Worm (Caenorhabditis elegans) whole organism, mixed stage, embryonic: ENCODE measurements around the gene C53A5.9.

Source experiments
- M03D4.4 ChIP-seq: sonication (generic microtip); optimal IDR thresholded peaks from 2 replicates; lab custom pipeline; 2017; ENCODE audit warnings: mild to moderate bottlenecking, missing genetic modification characterization, missing compliant biosample characterization
- blmp-1 ChIP-seq: fragments of 150-350 bp; optimal IDR thresholded peaks from 2 replicates; lab custom pipeline; 2014; ENCODE audit warnings: missing biosample characterization, missing genetic modification characterization
- ceh-39 ChIP-seq: fragments of 150-350 bp; optimal IDR thresholded peaks from 2 replicates; lab custom pipeline; 2014; ENCODE audit warnings: missing biosample characterization, missing genetic modification characterization
- ceh-43 ChIP-seq: fragments of 200-800 bp; sonication (Bioruptor generic); optimal IDR thresholded peaks from 2 replicates; lab custom pipeline; 2018; ENCODE audit warnings: mild to moderate bottlenecking, missing genetic modification characterization, moderate library complexity, missing compliant biosample characterization
- ceh-83 ChIP-seq: fragments of 200-800 bp; sonication (Bioruptor generic); optimal IDR thresholded peaks from 2 replicates; lab custom pipeline; 2018; ENCODE audit warnings: mild to moderate bottlenecking, missing genetic modification characterization, missing compliant biosample characterization
- cnd-1 ChIP-seq: fragments of 200-800 bp; sonication (Bioruptor generic); optimal IDR thresholded peaks from 2 replicates; lab custom pipeline; 2018; ENCODE audit warnings: mild to moderate bottlenecking, missing genetic modification characterization, missing compliant biosample characterization
- drap-1 ChIP-seq: fragments of 200-800 bp; sonication (Bioruptor generic); optimal IDR thresholded peaks from 3 replicates; lab custom pipeline; 2018; ENCODE audit warnings: mild to moderate bottlenecking, missing genetic modification characterization, missing compliant biosample characterization
- elt-1 ChIP-seq: sonication (generic microtip); optimal IDR thresholded peaks from 2 replicates; lab custom pipeline; 2017; ENCODE audit warnings: missing genetic modification characterization, mild to moderate bottlenecking, missing compliant biosample characterization, antibody characterized with exemption, moderate library complexity, borderline replicate concordance; ENCODE audit not compliant: insufficient read depth
- flh-1 ChIP-seq: fragments of 200-800 bp; sonication (Bioruptor generic); optimal IDR thresholded peaks from 2 replicates; lab custom pipeline; 2018; ENCODE audit warnings: mild to moderate bottlenecking, missing genetic modification characterization, moderate library complexity, missing compliant biosample characterization
- ham-2 ChIP-seq: fragments of 200-800 bp; sonication (Bioruptor generic); optimal IDR thresholded peaks from 2 replicates; lab custom pipeline; 2018; ENCODE audit warnings: mild to moderate bottlenecking, missing genetic modification characterization, missing compliant biosample characterization
- hlh-1 ChIP-seq: fragments of 150-350 bp; optimal IDR thresholded peaks from 2 replicates; lab custom pipeline; 2014; ENCODE audit warnings: missing biosample characterization, missing genetic modification reagents, missing genetic modification characterization
- lin-13 ChIP-seq: fragments of 150-350 bp; optimal IDR thresholded peaks from 2 replicates; lab custom pipeline; 2014; ENCODE audit warnings: missing biosample characterization, missing genetic modification characterization
- lsy-2 ChIP-seq: fragments of 150-350 bp; optimal IDR thresholded peaks from 2 replicates; lab custom pipeline; 2014; ENCODE audit warnings: missing biosample characterization, missing genetic modification characterization
- mab-5 ChIP-seq: fragments of 150-350 bp; optimal IDR thresholded peaks from 2 replicates; lab custom pipeline; 2014; ENCODE audit warnings: missing biosample characterization, missing genetic modification characterization
- mep-1 ChIP-seq: fragments of 150-350 bp; optimal IDR thresholded peaks from 2 replicates; lab custom pipeline; 2017; ENCODE audit warnings: missing biosample characterization, missing genetic modification reagents, missing genetic modification characterization, inconsistent platforms
- mls-2 ChIP-seq: sonication (generic microtip); optimal IDR thresholded peaks from 2 replicates; lab custom pipeline; 2016; ENCODE audit warnings: mild to moderate bottlenecking, missing genetic modification characterization, moderate library complexity, missing compliant biosample characterization
- nhr-12 ChIP-seq: fragments of 150-350 bp; optimal IDR thresholded peaks from 2 replicates; lab custom pipeline; 2014; ENCODE audit warnings: missing biosample characterization, missing genetic modification characterization
- nhr-2 ChIP-seq: fragments of 150-350 bp; optimal IDR thresholded peaks from 2 replicates; lab custom pipeline; 2014; ENCODE audit warnings: missing biosample characterization, missing genetic modification characterization
- nhr-237 ChIP-seq: fragments of 150-350 bp; optimal IDR thresholded peaks from 2 replicates; lab custom pipeline; 2014; ENCODE audit warnings: missing biosample characterization, missing genetic modification characterization
- nhr-28 ChIP-seq: fragments of 150-350 bp; optimal IDR thresholded peaks from 2 replicates; lab custom pipeline; 2014; ENCODE audit warnings: missing biosample characterization, missing genetic modification characterization
- nhr-76 ChIP-seq: sonication (generic microtip); optimal IDR thresholded peaks from 2 replicates; lab custom pipeline; 2017; ENCODE audit warnings: missing biosample characterization, missing genetic modification characterization
- pha-4 ChIP-seq: fragments of 150-350 bp; optimal IDR thresholded peaks from 2 replicates; lab custom pipeline; 2018; ENCODE audit warnings: missing biosample characterization, missing genetic modification reagents, missing genetic modification characterization
- sem-2 ChIP-seq: fragments of 200-800 bp; sonication (Bioruptor generic); optimal IDR thresholded peaks from 2 replicates; lab custom pipeline; 2018; ENCODE audit warnings: mild to moderate bottlenecking, missing genetic modification characterization, missing compliant biosample characterization
- snpc-4 ChIP-seq: fragments of 150-350 bp; optimal IDR thresholded peaks from 2 replicates; lab custom pipeline; 2014; ENCODE audit warnings: missing biosample characterization, missing genetic modification characterization
- sptf-1 ChIP-seq: sonication (generic microtip); optimal IDR thresholded peaks from 2 replicates; lab custom pipeline; 2017; ENCODE audit warnings: mild to moderate bottlenecking, missing genetic modification characterization, moderate library complexity, missing compliant biosample characterization
- tbx-8 ChIP-seq: fragments of 200-800 bp; sonication (Bioruptor generic); optimal IDR thresholded peaks from 2 replicates; lab custom pipeline; 2018; ENCODE audit warnings: mild to moderate bottlenecking, missing genetic modification characterization, moderate library complexity, missing compliant biosample characterization
- unc-120 ChIP-seq: sonication (generic microtip); optimal IDR thresholded peaks from 2 replicates; lab custom pipeline; 2017; ENCODE audit warnings: missing genetic modification characterization, missing compliant biosample characterization; ENCODE audit not compliant: poor library complexity, severe bottlenecking
- unc-39 ChIP-seq: fragments of 150-350 bp; optimal IDR thresholded peaks from 2 replicates; lab custom pipeline; 2014; ENCODE audit warnings: missing biosample characterization, missing genetic modification characterization
- unc-62 ChIP-seq: fragments of 150-350 bp; optimal IDR thresholded peaks from 2 replicates; lab custom pipeline; 2014; ENCODE audit warnings: missing biosample characterization, missing genetic modification reagents, missing genetic modification characterization

C53A5.9 gene

DNA sequence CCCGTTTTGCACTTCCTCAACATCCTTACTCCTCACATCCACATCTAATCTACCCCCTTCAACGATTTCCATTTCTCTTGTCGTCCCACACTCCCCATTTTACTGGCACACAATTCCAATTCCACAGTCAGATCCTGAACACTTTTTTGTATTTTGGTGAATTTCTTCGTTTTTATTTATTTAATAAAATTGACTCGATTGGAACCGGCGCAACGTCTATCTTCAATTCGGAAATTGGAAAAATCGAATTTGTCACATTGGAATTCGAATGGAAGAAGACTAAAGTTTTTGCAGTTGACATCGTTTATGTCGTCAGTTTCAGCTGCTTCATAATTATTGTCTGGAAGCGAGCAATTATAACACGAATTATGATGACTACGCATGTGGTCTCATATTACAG lies 31.4 kb downstream of the C53A5.9 start:
- TF ChIP-seq mls-2 (no peak), nhr-237 (no peak), unc-39 (tag; lab: Kevin White, UChicago) (no peak), snpc-4 (tag; lab: Kevin White, UChicago) (no peak), nhr-28 (tag; lab: Kevin White, UChicago) (no peak), mep-1 (no peak), nhr-76 (tag; lab: Kevin White, UChicago) (no peak), unc-62 (GFP tag; lab: Kevin White, UChicago) (no peak), mab-5 (no peak), ceh-39 (tag; lab: Kevin White, UChicago) (no peak), tbx-8 (GFP tag; lab: Kevin White, UChicago) (no peak), cnd-1 (tag; lab: Kevin White, UChicago) (no peak), unc-120 (no peak), hlh-1 (tag; lab: Kevin White, UChicago) (no peak)

DNA sequence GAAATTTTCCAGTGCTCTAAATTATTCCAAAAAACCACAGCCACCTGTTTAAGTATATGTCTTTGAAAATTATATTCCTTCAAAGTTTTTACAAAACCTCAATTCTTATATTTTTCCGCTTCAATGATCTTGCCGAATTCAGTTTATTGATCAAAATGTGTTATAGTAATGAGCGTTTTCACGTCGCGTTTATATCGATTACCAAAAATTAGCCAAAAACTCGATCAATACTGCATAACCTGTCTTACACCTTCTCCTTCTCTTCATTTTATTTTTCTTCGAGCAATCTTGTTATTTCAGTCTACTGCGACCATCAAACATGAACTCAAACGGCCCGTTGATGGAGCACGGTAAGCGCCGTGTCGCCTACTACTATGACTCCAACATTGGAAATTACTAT lies 33.6 kb downstream of the C53A5.9 start, which contains the start of gene hda-1:
Gene hda-1 (plus strand): TSS at position 301 of the 400 bp plus-strand sequence.
- TF ChIP-seq drap-1 (GFP tag; lab: Kevin White, UChicago) (no peak), snpc-4 (tag; lab: Kevin White, UChicago) (no peak), mab-5 (no peak), pha-4 (no peak), cnd-1 (tag; lab: Kevin White, UChicago) (no peak), lsy-2 (tag; lab: Kevin White, UChicago) (no peak), flh-1 (GFP tag; lab: Kevin White, UChicago) (no peak)

DNA sequence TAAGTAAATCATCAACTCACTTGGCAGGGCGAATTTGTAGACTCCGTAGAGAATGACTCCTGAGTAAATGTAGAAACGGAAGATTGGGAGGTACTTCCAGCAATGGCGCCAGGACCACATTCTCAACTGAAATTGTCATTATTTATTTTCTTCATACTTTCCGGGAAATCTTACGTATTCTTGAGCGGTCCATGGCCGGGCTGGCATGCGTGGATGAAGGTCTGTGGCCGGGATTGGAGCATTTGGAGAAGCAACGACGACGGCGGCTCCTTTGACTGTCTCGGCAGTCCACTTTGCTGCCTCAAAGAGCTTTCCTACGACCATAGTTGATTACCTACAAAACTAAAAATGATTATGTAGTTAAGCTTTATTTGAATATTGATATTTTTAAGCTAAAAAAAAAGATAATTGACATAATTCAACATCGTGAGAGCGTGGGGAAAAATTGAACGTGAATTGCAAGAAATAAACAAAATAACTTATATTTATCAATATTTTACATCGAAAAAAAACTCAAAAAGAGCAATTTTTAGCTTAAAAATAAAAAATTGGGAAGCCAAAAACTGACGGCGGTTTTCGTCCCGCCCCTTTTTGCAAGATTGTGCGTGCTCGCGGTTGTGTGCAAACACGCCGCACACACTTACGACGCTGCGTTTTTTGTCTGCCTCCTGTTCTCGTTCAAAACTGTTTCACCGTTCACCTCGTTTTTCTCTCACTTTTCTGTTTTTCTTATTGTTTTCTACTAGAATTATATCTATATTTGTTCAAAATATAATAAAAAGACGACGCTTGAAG lies 34.7 kb downstream of the C53A5.9 start, which contains the start of gene ril-1:
Gene ril-1 (minus strand): TSS at position 342 of the 795 bp plus-strand sequence.
- TF ChIP-seq tbx-8 (GFP tag; lab: Kevin White, UChicago) (peak; percentile 20), hlh-1 (tag; lab: Kevin White, UChicago) (peak; percentile 23), drap-1 (GFP tag; lab: Kevin White, UChicago) (peak; percentile 73), mls-2 (no peak), ceh-39 (tag; lab: Kevin White, UChicago) (no peak), M03D4.4 (tag; lab: Kevin White, UChicago) (peak; percentile 63), lin-13 (tag; lab: Kevin White, UChicago) (no peak), blmp-1 (tag; lab: Kevin White, UChicago) (peak; percentile 1), unc-120 (peak; percentile 37), elt-1 (tag; lab: Kevin White, UChicago) (peak; percentile 14), mep-1 (peak; percentile 19), flh-1 (GFP tag; lab: Kevin White, UChicago) (peak; percentile 1), lsy-2 (tag; lab: Kevin White, UChicago) (peak; percentile 58), cnd-1 (tag; lab: Kevin White, UChicago) (peak; percentile 28), sptf-1 (peak; percentile 58), ceh-43 (GFP tag; lab: Kevin White, UChicago) (peak; percentile 52), nhr-2 (tag; lab: Kevin White, UChicago) (no peak)

DNA sequence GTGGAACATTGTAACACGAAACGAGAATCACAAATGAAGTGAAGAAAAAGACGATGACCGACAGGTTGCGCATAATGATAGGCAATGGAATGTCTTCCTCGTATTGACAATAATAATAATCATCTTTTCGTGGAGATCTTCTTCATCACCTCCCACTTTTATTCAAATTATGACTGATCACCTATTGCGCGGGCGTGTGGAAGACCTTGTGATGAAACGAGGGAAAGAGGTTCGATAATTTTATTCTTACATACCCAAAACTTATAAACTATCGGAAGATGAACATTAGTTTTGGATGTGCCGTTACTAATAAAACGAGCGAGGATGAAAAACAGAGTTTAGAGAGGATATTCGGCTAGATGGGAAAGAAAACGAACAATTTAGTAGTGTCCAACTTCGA lies 35.6 kb downstream of the C53A5.9 start, which contains the start of gene C53A5.2:
Gene C53A5.2 (minus strand): TSS at position 101 of the 400 bp plus-strand sequence.
- no peak for TF ChIP-seq sem-2 (GFP tag; lab: Kevin White, UChicago)
- no peak for TF ChIP-seq elt-1 (tag; lab: Kevin White, UChicago)
- TF ChIP-seq nhr-2 (tag; lab: Kevin White, UChicago), result no peak
- TF ChIP-seq flh-1 (GFP tag; lab: Kevin White, UChicago), result no peak
- no peak for TF ChIP-seq unc-39 (tag; lab: Kevin White, UChicago)
- no peak for TF ChIP-seq mls-2
- no peak for TF ChIP-seq ham-2 (GFP tag; lab: Kevin White, UChicago)

DNA sequence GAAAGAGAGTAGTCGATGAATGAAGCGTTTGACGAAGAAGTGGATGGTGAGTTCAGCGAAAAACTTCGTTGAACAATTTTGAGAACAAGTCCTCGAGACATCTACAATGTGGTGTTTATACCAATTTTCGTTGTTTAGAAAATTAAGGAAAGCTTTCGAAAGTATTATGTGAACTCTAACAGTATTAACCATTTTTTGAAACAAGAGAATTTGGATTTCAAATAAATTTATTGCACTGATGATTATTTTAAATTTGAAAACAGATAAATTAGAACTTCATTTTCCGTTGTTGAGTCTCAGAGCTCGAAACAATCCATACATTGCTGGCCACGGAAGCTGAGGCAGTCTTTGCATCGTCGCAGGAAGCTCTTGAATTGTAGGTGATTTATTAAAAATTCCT lies 36.1 kb downstream of the C53A5.9 start, which contains the start of gene C53A5.16:
Gene C53A5.16 (minus strand): TSS at position 101 of the 400 bp plus-strand sequence.
- TF ChIP-seq cnd-1 (tag; lab: Kevin White, UChicago), result no peak
- no peak for TF ChIP-seq ceh-83 (GFP tag; lab: Kevin White, UChicago)
- TF ChIP-seq lsy-2 (tag; lab: Kevin White, UChicago), result no peak
- no peak for TF ChIP-seq snpc-4 (tag; lab: Kevin White, UChicago)
- no peak for TF ChIP-seq mls-2
- no peak for TF ChIP-seq unc-39 (tag; lab: Kevin White, UChicago)
- no peak for TF ChIP-seq nhr-12
- TF ChIP-seq lin-13 (tag; lab: Kevin White, UChicago), result no peak
- TF ChIP-seq, all 35 proteins: peak for 0
